Fruit fly (Drosophila melanogaster): ENCODE results near the gene CG33120.

CG33120 gene

dm6 chr2L:18830587-18831528 is 13.5 kb downstream of the CG33120 start, which contains the start of the genes CG17597 and ScpX:
CG17597 (minus strand) TSS chr2L:18831153.
ScpX (plus strand) TSS chr2L:18831229.
- TF ChIP-seq Myc (optimal IDR thresholded peaks at IDR 0.05), result no peak

dm6 chr2L:18826496-18827008 is 17.8 kb downstream of the CG33120 start, which contains the start of gene Ugt36E1:
Ugt36E1 (plus strand) TSS chr2L:18826770.
- no peak for TF ChIP-seq psq (optimal IDR thresholded peaks at IDR 0.05)
- no peak for TF ChIP-seq h (optimal IDR thresholded peaks at IDR 0.05)
- TF ChIP-seq ttk (optimal IDR thresholded peaks at IDR 0.05), result no peak
- no peak for TF ChIP-seq Myc (optimal IDR thresholded peaks at IDR 0.05)
- TF ChIP-seq insv (optimal IDR thresholded peaks at IDR 0.05), result no peak
- TF ChIP-seq Sin3A (optimal IDR thresholded peaks at IDR 0.05), result no peak

- no peak for TF ChIP-seq ttk (optimal IDR thresholded peaks at IDR 0.05)
- no peak for TF ChIP-seq Sin3A (optimal IDR thresholded peaks at IDR 0.05)
- no peak for TF ChIP-seq psq (optimal IDR thresholded peaks at IDR 0.05)
- TF ChIP-seq Myc (optimal IDR thresholded peaks at IDR 0.05), result no peak
- TF ChIP-seq h (optimal IDR thresholded peaks at IDR 0.05), result no peak
- no peak for TF ChIP-seq insv (optimal IDR thresholded peaks at IDR 0.05)
Observed at dm6 chr2L:18823243-18823803, 21.1 kb downstream of the CG33120 start, which contains the start of gene Ugt36D1. Ugt36D1 (plus strand) TSS chr2L:18823548.

dm6 chr2L:18822805-18823204 is 21.6 kb downstream of the CG33120 start:
- TF ChIP-seq h (optimal IDR thresholded peaks at IDR 0.05) (no peak), Sin3A (optimal IDR thresholded peaks at IDR 0.05) (no peak), psq (optimal IDR thresholded peaks at IDR 0.05) (no peak), Myc (optimal IDR thresholded peaks at IDR 0.05) (no peak), ttk (optimal IDR thresholded peaks at IDR 0.05) (no peak), insv (optimal IDR thresholded peaks at IDR 0.05) (no peak)

- TF ChIP-seq h (optimal IDR thresholded peaks at IDR 0.05) (no peak), psq (optimal IDR thresholded peaks at IDR 0.05) (no peak), Myc (optimal IDR thresholded peaks at IDR 0.05) (no peak), insv (optimal IDR thresholded peaks at IDR 0.05) (no peak), Sin3A (optimal IDR thresholded peaks at IDR 0.05) (no peak), ttk (optimal IDR thresholded peaks at IDR 0.05) (no peak)
Observed at dm6 chr2L:18819044-18819443, 25.3 kb downstream of the CG33120 start, which contains the start of gene Ugt36F1. Ugt36F1 (plus strand) TSS chr2L:18819344.

dm6 chr2L:18818397-18818796 is 26.0 kb downstream of the CG33120 start:
- TF ChIP-seq h (optimal IDR thresholded peaks at IDR 0.05) (no peak), ttk (optimal IDR thresholded peaks at IDR 0.05) (no peak), insv (optimal IDR thresholded peaks at IDR 0.05) (no peak), psq (optimal IDR thresholded peaks at IDR 0.05) (no peak), Myc (optimal IDR thresholded peaks at IDR 0.05) (no peak), Sin3A (optimal IDR thresholded peaks at IDR 0.05) (no peak)

- TF ChIP-seq Sin3A (optimal IDR thresholded peaks at IDR 0.05), result no peak
- no peak for TF ChIP-seq Myc (optimal IDR thresholded peaks at IDR 0.05)
- TF ChIP-seq h (optimal IDR thresholded peaks at IDR 0.05), result no peak
- no peak for TF ChIP-seq ttk (optimal IDR thresholded peaks at IDR 0.05)
- TF ChIP-seq psq (optimal IDR thresholded peaks at IDR 0.05), result no peak
- no peak for TF ChIP-seq insv (optimal IDR thresholded peaks at IDR 0.05)
Observed at dm6 chr2L:18815194-18815593, 29.2 kb downstream of the CG33120 start.

dm6 chr2L:18812755-18813154 is 31.6 kb downstream of the CG33120 start:
- TF ChIP-seq insv (optimal IDR thresholded peaks at IDR 0.05) (no peak), ttk (optimal IDR thresholded peaks at IDR 0.05) (no peak), Myc (optimal IDR thresholded peaks at IDR 0.05) (no peak), h (optimal IDR thresholded peaks at IDR 0.05) (no peak), psq (optimal IDR thresholded peaks at IDR 0.05) (no peak), Sin3A (optimal IDR thresholded peaks at IDR 0.05) (no peak)

- TF ChIP-seq h (optimal IDR thresholded peaks at IDR 0.05) (no peak), psq (optimal IDR thresholded peaks at IDR 0.05) (no peak), Myc (optimal IDR thresholded peaks at IDR 0.05) (no peak), ttk (optimal IDR thresholded peaks at IDR 0.05) (no peak), insv (optimal IDR thresholded peaks at IDR 0.05) (no peak), Sin3A (optimal IDR thresholded peaks at IDR 0.05) (no peak)
Observed at dm6 chr2L:18812348-18812747, 32.0 kb downstream of the CG33120 start, which contains the start of the genes CG17325 and CG42305. CG17325 (plus strand) TSS chr2L:18812648. CG42305 (plus strand) TSS chr2L:18812648.

- TF ChIP-seq h (optimal IDR thresholded peaks at IDR 0.05), result no peak
- TF ChIP-seq psq (optimal IDR thresholded peaks at IDR 0.05), result no peak
- TF ChIP-seq Sin3A (optimal IDR thresholded peaks at IDR 0.05), result no peak
- TF ChIP-seq Myc (optimal IDR thresholded peaks at IDR 0.05), result no peak
- TF ChIP-seq insv (optimal IDR thresholded peaks at IDR 0.05), result no peak
- no peak for TF ChIP-seq ttk (optimal IDR thresholded peaks at IDR 0.05)
Observed at dm6 chr2L:18810960-18811642, 33.3 kb downstream of the CG33120 start, which contains the start of the genes CG10570 and CG42502. CG10570 (minus strand) TSS chr2L:18811252. CG42502 (minus strand) TSS chr2L:18811252.

dm6 chr2L:18809486-18809885 is 34.9 kb downstream of the CG33120 start:
- TF ChIP-seq Sin3A (optimal IDR thresholded peaks at IDR 0.05) (no peak), insv (optimal IDR thresholded peaks at IDR 0.05) (no peak), h (optimal IDR thresholded peaks at IDR 0.05) (no peak), Myc (optimal IDR thresholded peaks at IDR 0.05) (no peak), psq (optimal IDR thresholded peaks at IDR 0.05) (no peak), ttk (optimal IDR thresholded peaks at IDR 0.05) (no peak)

Data from Kc167 (cell line).